Fruit fly (Drosophila melanogaster): ENCODE data around the gene Amnionless.

The Amnionless gene

DNA sequence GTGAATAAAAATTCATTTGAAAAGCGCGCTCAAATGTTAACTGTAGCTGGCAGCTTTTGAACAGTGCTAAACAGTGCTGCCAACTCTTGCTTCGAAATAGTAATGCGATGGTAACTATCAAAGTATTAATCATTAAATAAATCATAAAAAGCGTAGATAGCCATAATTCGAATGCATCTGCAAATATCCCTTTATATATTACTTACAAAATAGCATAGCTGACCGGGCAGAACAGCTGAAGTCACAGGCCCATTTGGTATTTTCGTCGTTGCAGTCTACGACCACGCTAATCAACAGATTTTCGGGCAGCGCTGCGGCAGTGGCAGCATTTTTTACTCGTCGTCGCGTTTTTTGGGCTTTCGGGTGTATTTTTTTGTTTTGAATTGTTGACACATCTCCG is 16.7 kb upstream of the Amnionless start, which contains the start of gene Plc21C (continued):
- TF ChIP-seq CG3163 (GFP tag; optimal IDR thresholded peaks at IDR 0.05) (peak; percentile 43), CG13624 (GFP tag; optimal IDR thresholded peaks at IDR 0.05) (peak; percentile 70), ems (GFP tag; optimal IDR thresholded peaks at IDR 0.05) (peak; percentile 53), da (GFP tag; optimal IDR thresholded peaks at IDR 0.05) (no peak), MBD-R2 (GFP tag; IDR thresholded peaks at IDR 0.05) (peak; percentile 64), Awh (GFP tag; IDR thresholded peaks at IDR 0.05) (no peak), Bteb2 (GFP tag; optimal IDR thresholded peaks at IDR 0.05) (peak; percentile 32), CG33557 (GFP tag; optimal IDR thresholded peaks at IDR 0.05) (no peak), gfzf (GFP tag; optimal IDR thresholded peaks at IDR 0.05) (peak; percentile 93), rib (GFP tag; IDR thresholded peaks at IDR 0.05) (no peak), Hr39 (optimal IDR thresholded peaks at IDR 0.05) (no peak), HLH3B (GFP tag; IDR thresholded peaks at IDR 0.05) (no peak; the same call in 1 of the 2 replicates), CG30403 (GFP tag; optimal IDR thresholded peaks at IDR 0.05) (peak; percentile 52), CG7745 (tag; optimal IDR thresholded peaks at IDR 0.05) (no peak), Abd-B (GFP tag; optimal IDR thresholded peaks at IDR 0.05) (peak; percentile 49), CTCF (GFP tag; optimal IDR thresholded peaks at IDR 0.05) (peak; percentile 52), CG14965 (GFP tag; optimal IDR thresholded peaks at IDR 0.05; ENCODE audit: borderline replicate concordance) (no peak), CG16813 (GFP tag; IDR thresholded peaks at IDR 0.05; ENCODE audit: partially characterized antibody) (peak; percentile 53; the same call in 2 of the 3 replicates), CG8478 (optimal IDR thresholded peaks at IDR 0.05) (no peak), klu (GFP tag; IDR thresholded peaks at IDR 0.05) (no peak), CG1602 (GFP tag; optimal IDR thresholded peaks at IDR 0.05) (peak; percentile 38), insv (GFP tag; optimal IDR thresholded peaks at IDR 0.05) (no peak), hth (optimal IDR thresholded peaks at IDR 0.05) (no peak), slou (GFP tag; optimal IDR thresholded peaks at IDR 0.05) (peak; percentile 56), CG15601 (tag; optimal IDR thresholded peaks at IDR 0.05) (peak; percentile 60), Fer2 (tag; optimal IDR thresholded peaks at IDR 0.05) (no peak), jigr1 (GFP tag; IDR thresholded peaks at IDR 0.05) (no peak), nerfin-1 (tag; optimal IDR thresholded peaks at IDR 0.05) (peak; percentile 36), shn (GFP tag; optimal IDR thresholded peaks at IDR 0.05) (peak; percentile 34), CG2199 (GFP tag; IDR thresholded peaks at IDR 0.05) (no peak), CG6854 (GFP tag; optimal IDR thresholded peaks at IDR 0.05) (peak; percentile 4), Usf (GFP tag; optimal IDR thresholded peaks at IDR 0.05) (no peak), CG1647 (GFP tag; optimal IDR thresholded peaks at IDR 0.05) (peak; percentile 50), Gug (GFP tag; IDR thresholded peaks at IDR 0.05) (no peak), sens-2 (GFP tag; IDR thresholded peaks at IDR 0.05) (no peak), CG16863 (GFP tag; optimal IDR thresholded peaks at IDR 0.05) (peak; percentile 18), esg (GFP tag; conservative IDR thresholded peaks at IDR 0.05) (no peak), salm (tag; optimal IDR thresholded peaks at IDR 0.05) (peak; percentile 14), hb (GFP tag; IDR thresholded peaks at IDR 0.05; ENCODE audit: partially characterized antibody) (no peak), aop (GFP tag; IDR thresholded peaks at IDR 0.05) (no peak), cad (GFP tag; optimal IDR thresholded peaks at IDR 0.05) (no peak), CG6765 (GFP tag; optimal IDR thresholded peaks at IDR 0.05) (no peak), Ada2b (GFP tag; IDR thresholded peaks at IDR 0.05) (no peak), ftz-f1 (GFP tag; optimal IDR thresholded peaks at IDR 0.05) (peak; percentile 16), crol (GFP tag; IDR thresholded peaks at IDR 0.05) (no peak), cato (GFP tag; optimal IDR thresholded peaks at IDR 0.05; ENCODE audit: borderline replicate concordance) (no peak), Lhr (GFP tag; optimal IDR thresholded peaks at IDR 0.05) (peak; percentile 75), CG4360 (GFP tag; IDR thresholded peaks at IDR 0.05) (no peak), ATbp (GFP tag; optimal IDR thresholded peaks at IDR 0.05) (no peak), CG14860 (GFP tag; IDR thresholded peaks at IDR 0.05; ENCODE audit: partially characterized antibody) (no peak), CG8924 (tag; optimal IDR thresholded peaks at IDR 0.05) (peak; percentile 43), zf30C (GFP tag; optimal IDR thresholded peaks at IDR 0.05) (no peak), onecut (GFP tag; IDR thresholded peaks at IDR 0.05) (no peak), E2f2 (GFP tag; IDR thresholded peaks at IDR 0.05) (peak; percentile 100)
